Fruit fly (Drosophila melanogaster): ENCODE measurements around the gene dtn.

DNA sequence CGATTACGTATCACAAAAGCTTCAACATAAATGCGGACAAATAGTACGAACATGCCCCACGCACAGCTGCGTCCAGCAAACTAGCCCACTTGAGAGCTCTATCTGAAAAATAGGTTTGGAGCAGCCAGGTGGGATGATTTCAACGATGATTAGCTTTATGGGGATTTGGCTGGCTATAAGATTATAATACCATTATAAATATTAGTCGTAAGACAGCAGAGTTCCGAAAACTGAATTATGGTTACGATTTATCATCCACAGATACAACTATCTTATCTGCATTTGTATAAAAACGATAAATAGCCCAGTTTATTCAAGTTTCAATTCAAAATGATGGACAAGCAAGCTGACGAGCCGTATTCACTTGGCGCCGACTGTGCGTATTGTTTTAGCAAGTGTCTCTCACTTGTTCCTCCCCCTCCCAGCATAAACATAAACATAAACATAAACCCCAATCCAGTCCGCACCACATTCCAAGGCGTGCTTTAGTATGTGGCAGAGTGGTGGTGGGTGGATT lies 38.2 kb downstream of the dtn start:
- TF ChIP-seq usp (GFP tag; optimal IDR thresholded peaks at IDR 0.05) (no peak), Dll (optimal IDR thresholded peaks at IDR 0.05) (no peak), psq (optimal IDR thresholded peaks at IDR 0.05) (no peak)
